Fruit fly (Drosophila melanogaster) whole organism, embryonic: ENCODE results near the gene Pfdn2.

Experiments used
- ATbp ChIP-seq: fragments of 200-800 bp; sonication (Bioruptor generic); optimal IDR thresholded peaks from 2 replicates; lab custom pipeline; 2017; ENCODE audit warnings: missing biosample characterization, mild to moderate bottlenecking, missing genetic modification characterization, missing genetic modification reagents
- CG11696 ChIP-seq: fragments of 200-800 bp; sonication (Bioruptor generic); IDR thresholded peaks from 2 replicates; pipeline ENCODE4 v1.3.6; 2022; ENCODE audit warnings: missing biosample characterization, missing genetic modification characterization
- CG11723 ChIP-seq: fragments of 200-800 bp; sonication (Bioruptor generic); optimal IDR thresholded peaks from 2 replicates; lab custom pipeline; 2017; ENCODE audit warnings: missing biosample characterization, mild to moderate bottlenecking, missing genetic modification characterization
- CG12071 ChIP-seq: fragments of 200-800 bp; sonication (Bioruptor generic); optimal IDR thresholded peaks from 3 replicates; lab custom pipeline; 2018; ENCODE audit warnings: missing biosample characterization, mild to moderate bottlenecking, missing genetic modification characterization
- CG12104 ChIP-seq: fragments of 200-800 bp; sonication (Bioruptor generic); optimal IDR thresholded peaks from 3 replicates; lab custom pipeline; 2016; ENCODE audit warnings: missing biosample characterization, missing genetic modification characterization
- CG12299 ChIP-seq: fragments of 200-800 bp; sonication (Bioruptor generic); optimal IDR thresholded peaks from 2 replicates; lab custom pipeline; 2018; ENCODE audit warnings: missing biosample characterization, mild to moderate bottlenecking, missing genetic modification characterization
- CG13775 ChIP-seq: fragments of 200-800 bp; sonication (Bioruptor generic); optimal IDR thresholded peaks from 3 replicates; lab custom pipeline; 2017; ENCODE audit warnings: missing biosample characterization, mild to moderate bottlenecking, missing genetic modification characterization
- CG14860 ChIP-seq: fragments of 200-800 bp; sonication (Bioruptor generic); IDR thresholded peaks from 3 replicates; pipeline ENCODE4 v1.3.6; 2022; ENCODE audit warnings: missing biosample characterization, missing genetic modification characterization; ENCODE audit not compliant: partially characterized antibody
- CG17359 ChIP-seq: fragments of 200-800 bp; sonication (Bioruptor generic); optimal IDR thresholded peaks from 3 replicates; lab custom pipeline; 2018; ENCODE audit warnings: missing biosample characterization, mild to moderate bottlenecking, missing genetic modification characterization, moderate library complexity
- CG17612 ChIP-seq: fragments of 200-800 bp; sonication (Bioruptor generic); IDR thresholded peaks from 2 replicates; pipeline ENCODE4 v1.3.6; 2022; ENCODE audit warnings: missing biosample characterization, missing genetic modification characterization
- CG18619 ChIP-seq: fragments of 200-800 bp; sonication (Bioruptor generic); optimal IDR thresholded peaks from 3 replicates; lab custom pipeline; 2017; ENCODE audit warnings: missing biosample characterization, mild to moderate bottlenecking, missing genetic modification characterization
- CG34422 ChIP-seq: fragments of 200-800 bp; sonication (Bioruptor generic); IDR thresholded peaks from 3 replicates; pipeline ENCODE4 v1.3.6; 2022; ENCODE audit warnings: missing biosample characterization, missing genetic modification characterization
- CG4707 ChIP-seq: fragments of 200-800 bp; sonication (Bioruptor generic); optimal IDR thresholded peaks from 2 replicates; lab custom pipeline; 2018; ENCODE audit warnings: missing biosample characterization, mild to moderate bottlenecking, missing genetic modification characterization, moderate library complexity
- CG7963 ChIP-seq: fragments of 200-800 bp; sonication (Bioruptor generic); IDR thresholded peaks from 3 replicates; pipeline ENCODE4 v1.3.6; 2022; ENCODE audit warnings: missing biosample characterization, missing genetic modification characterization; ENCODE audit not compliant: partially characterized antibody
- CG7987 ChIP-seq: fragments of 200-800 bp; sonication (Bioruptor generic); optimal IDR thresholded peaks from 2 replicates; lab custom pipeline; 2018; ENCODE audit warnings: missing biosample characterization, mild to moderate bottlenecking, missing genetic modification characterization, moderate library complexity
- CG9817 ChIP-seq: fragments of 200-800 bp; sonication (Bioruptor generic); optimal IDR thresholded peaks from 2 replicates; lab custom pipeline; 2018; ENCODE audit warnings: missing biosample characterization, mild to moderate bottlenecking, missing genetic modification characterization, moderate library complexity
- Doc3 ChIP-seq: fragments of 200-800 bp; sonication (Bioruptor generic); IDR thresholded peaks from 3 replicates; pipeline ENCODE4 v1.3.6; 2022; ENCODE audit warnings: missing biosample characterization, missing genetic modification characterization; ENCODE audit not compliant: partially characterized antibody
- Dp ChIP-seq: fragments of 200-800 bp; sonication (Bioruptor generic); optimal IDR thresholded peaks from 2 replicates; lab custom pipeline; 2018; ENCODE audit warnings: missing biosample characterization, mild to moderate bottlenecking, missing genetic modification characterization, moderate library complexity
- E2f1 ChIP-seq: fragments of 200-800 bp; sonication (Bioruptor generic); IDR thresholded peaks from 2 replicates; pipeline ENCODE4 v1.3.6; 2022; ENCODE audit warnings: missing biosample characterization, missing genetic modification characterization
- Hr3 ChIP-seq: fragments of 200-800 bp; sonication (Bioruptor generic); optimal IDR thresholded peaks from 3 replicates; lab custom pipeline; 2016; ENCODE audit warnings: missing biosample characterization, missing genetic modification characterization
- Hsf ChIP-seq: fragments of 200-800 bp; sonication (Bioruptor generic); optimal IDR thresholded peaks from 3 replicates; lab custom pipeline; 2016; ENCODE audit warnings: missing biosample characterization, missing genetic modification characterization
- Kr ChIP-seq: fragments of 200-800 bp; sonication (Bioruptor generic); optimal IDR thresholded peaks from 2 replicates; lab custom pipeline; 2017; ENCODE audit warnings: missing biosample characterization, mild to moderate bottlenecking, missing genetic modification characterization
- MBD-R2 ChIP-seq: fragments of 200-800 bp; sonication (Bioruptor generic); IDR thresholded peaks from 2 replicates; pipeline ENCODE4 v1.3.6; 2022; ENCODE audit warnings: missing biosample characterization, missing genetic modification characterization
- MTF-1 ChIP-seq: fragments of 200-800 bp; sonication (Bioruptor generic); optimal IDR thresholded peaks from 2 replicates; lab custom pipeline; 2018; ENCODE audit warnings: missing biosample characterization, mild to moderate bottlenecking, missing genetic modification characterization, borderline replicate concordance
- Nf-YB ChIP-seq: fragments of 200-800 bp; sonication (Bioruptor generic); optimal IDR thresholded peaks from 3 replicates; lab custom pipeline; 2019; ENCODE audit warnings: missing biosample characterization, mild to moderate bottlenecking, missing genetic modification characterization, moderate library complexity
- NfI ChIP-seq: fragments of 200-800 bp; sonication (Bioruptor generic); optimal IDR thresholded peaks from 3 replicates; lab custom pipeline; 2018; ENCODE audit warnings: missing biosample characterization, mild to moderate bottlenecking, missing genetic modification characterization, moderate library complexity
- Oli ChIP-seq: fragments of 200-800 bp; sonication (Bioruptor generic); optimal IDR thresholded peaks from 2 replicates; lab custom pipeline; 2018; ENCODE audit warnings: missing biosample characterization, mild to moderate bottlenecking, missing genetic modification characterization, moderate library complexity
- Optix ChIP-seq: fragments of 200-800 bp; sonication (Bioruptor generic); IDR thresholded peaks from 3 replicates; pipeline ENCODE4 v1.3.6; 2022; ENCODE audit warnings: missing biosample characterization, missing genetic modification characterization
- Pdp1 ChIP-seq, 2 experiments: fragments of 200-800 bp; sonication (Bioruptor generic); optimal IDR thresholded peaks; 3 replicates each; lab custom pipeline; 2016; ENCODE audit warnings: missing biosample characterization in 2 of 2, missing genetic modification characterization in 2 of 2, mild to moderate bottlenecking in 1 of 2, moderate library complexity in 1 of 2
- Poxn ChIP-seq: fragments of 200-800 bp; sonication (Bioruptor generic); IDR thresholded peaks from 2 replicates; pipeline ENCODE4 v1.3.6; 2022; ENCODE audit warnings: missing biosample characterization, missing genetic modification characterization
- ap ChIP-seq: fragments of 200-800 bp; sonication (Bioruptor generic); IDR thresholded peaks from 2 replicates; pipeline ENCODE4 v1.3.6; 2022; ENCODE audit warnings: missing biosample characterization, missing genetic modification characterization
- az2 ChIP-seq: fragments of 200-800 bp; sonication (Bioruptor generic); optimal IDR thresholded peaks from 3 replicates; lab custom pipeline; 2016; ENCODE audit warnings: missing biosample characterization, missing genetic modification characterization
- bigmax ChIP-seq: fragments of 200-800 bp; sonication (Bioruptor generic); optimal IDR thresholded peaks from 2 replicates; lab custom pipeline; 2018; ENCODE audit warnings: missing biosample characterization, mild to moderate bottlenecking, missing genetic modification characterization
- crp ChIP-seq, 2 experiments: fragments of 200-800 bp; sonication (Bioruptor generic); optimal IDR thresholded peaks; 2 replicates in 1 of 2; 3 replicates in 1 of 2; lab custom pipeline; 2017; ENCODE audit warnings: missing biosample characterization in 2 of 2, missing genetic modification characterization in 2 of 2, mild to moderate bottlenecking in 1 of 2, moderate library complexity in 1 of 2
- dati ChIP-seq: fragments of 200-800 bp; sonication (Bioruptor generic); IDR thresholded peaks from 2 replicates; pipeline ENCODE4 v1.3.6; 2022; ENCODE audit warnings: missing biosample characterization, missing genetic modification characterization
- eve ChIP-seq, 2 experiments: fragments of >200 bp; optimal IDR thresholded peaks; 2 replicates each; lab custom pipeline; 2017; ENCODE audit warnings: missing biosample characterization in 2 of 2, missing genetic modification characterization in 2 of 2
- gem ChIP-seq: fragments of 200-800 bp; sonication (Bioruptor generic); optimal IDR thresholded peaks from 2 replicates; lab custom pipeline; 2019; ENCODE audit warnings: missing biosample characterization, mild to moderate bottlenecking, missing genetic modification characterization, moderate library complexity
- lab ChIP-seq: fragments of 200-800 bp; sonication (Bioruptor generic); optimal IDR thresholded peaks from 3 replicates; lab custom pipeline; 2017; ENCODE audit warnings: missing biosample characterization, missing genetic modification characterization, mild to moderate bottlenecking, moderate library complexity, missing genetic modification reagents
- luna ChIP-seq: fragments of 200-800 bp; sonication (Bioruptor generic); optimal IDR thresholded peaks from 2 replicates; lab custom pipeline; 2016; ENCODE audit warnings: missing biosample characterization, missing genetic modification characterization
- maf-S ChIP-seq: fragments of 200-800 bp; sonication (Bioruptor generic); optimal IDR thresholded peaks from 2 replicates; lab custom pipeline; 2016; ENCODE audit warnings: missing biosample characterization, missing genetic modification characterization
- nerfin-1 ChIP-seq: fragments of 200-800 bp; sonication (Bioruptor generic); optimal IDR thresholded peaks from 3 replicates; lab custom pipeline; 2019; ENCODE audit warnings: missing biosample characterization, mild to moderate bottlenecking, missing genetic modification characterization, moderate library complexity
- nmo ChIP-seq: fragments of 200-800 bp; sonication (Bioruptor generic); optimal IDR thresholded peaks from 2 replicates; lab custom pipeline; 2018; ENCODE audit warnings: missing biosample characterization, mild to moderate bottlenecking, missing genetic modification characterization, moderate library complexity
- seq ChIP-seq: fragments of 200-800 bp; sonication (Bioruptor generic); IDR thresholded peaks from 2 replicates; pipeline ENCODE4 v1.3.6; 2022; ENCODE audit warnings: missing biosample characterization, missing genetic modification characterization
- sim ChIP-seq: fragments of 200-800 bp; sonication (Bioruptor generic); IDR thresholded peaks from 2 replicates; pipeline ENCODE4 v1.3.6; 2022; ENCODE audit warnings: missing biosample characterization, missing genetic modification characterization
- tap ChIP-seq: fragments of 200-800 bp; optimal IDR thresholded peaks from 3 replicates; lab custom pipeline; 2019; ENCODE audit warnings: missing biosample characterization, mild to moderate bottlenecking, missing genetic modification characterization, moderate library complexity
- toy ChIP-seq: fragments of 200-800 bp; sonication (Bioruptor generic); IDR thresholded peaks from 2 replicates; pipeline ENCODE4 v1.3.6; 2022; ENCODE audit warnings: missing biosample characterization, missing genetic modification characterization
- vvl ChIP-seq: fragments of 200-800 bp; sonication (Bioruptor generic); IDR thresholded peaks from 2 replicates; pipeline ENCODE4 v1.3.6; 2022; ENCODE audit warnings: missing biosample characterization, missing genetic modification characterization
- zen2 ChIP-seq: fragments of 200-800 bp; sonication (Bioruptor generic); IDR thresholded peaks from 3 replicates; pipeline ENCODE4 v1.3.6; 2022; ENCODE audit warnings: missing biosample characterization, missing genetic modification characterization; ENCODE audit not compliant: partially characterized antibody

Gene Pfdn2

dm6 chr3L:11089805-11090440 is 15.7 kb upstream of the Pfdn2 start (continued):
- TF ChIP-seq vvl (GFP tag; lab: Robert Waterston, UW): peak; percentile 79
- TF ChIP-seq Poxn: no peak
- TF ChIP-seq Optix (GFP tag; lab: Robert Waterston, UW): peak; percentile 75
- peak; percentile 96 for TF ChIP-seq nmo
- TF ChIP-seq Dp (GFP tag; lab: Kevin White, UChicago): no peak
- TF ChIP-seq Pdp1 (GFP tag; optimal IDR thresholded peaks at IDR 0.05; lab: Kevin White, UChicago): peak; percentile 73 to 84
- peak; percentile 80 for TF ChIP-seq CG12299 (tag; lab: Kevin White, UChicago)
- TF ChIP-seq CG13775 (GFP tag; lab: Kevin White, UChicago): peak; percentile 92
- peak; percentile 74 for TF ChIP-seq CG34422 (GFP tag; lab: Robert Waterston, UW)
- TF ChIP-seq CG7963 (GFP tag; lab: Robert Waterston, UW): no peak
- peak; percentile 59 for TF ChIP-seq nerfin-1 (tag; lab: Kevin White, UChicago)
- peak; percentile 27 to 62 for TF ChIP-seq crp (GFP tag; optimal IDR thresholded peaks at IDR 0.05; lab: Kevin White, UChicago)
- TF ChIP-seq CG17359: peak; percentile 75
- TF ChIP-seq eve (GFP tag; optimal IDR thresholded peaks at IDR 0.05; lab: Kevin White, UChicago): peak; percentile 1 to 98
- TF ChIP-seq bigmax (GFP tag; lab: Kevin White, UChicago): no peak
- peak; percentile 47; the same call in 1 of the 3 replicates for TF ChIP-seq CG14860
- peak; percentile 74 for TF ChIP-seq CG12071 (GFP tag; lab: Kevin White, UChicago)
- peak; percentile 31; the same call in 1 of the 2 replicates for TF ChIP-seq CG17612 (GFP tag; lab: Robert Waterston, UW)
- TF ChIP-seq zen2 (GFP tag; lab: Robert Waterston, UW): no peak
- peak; percentile 86 for TF ChIP-seq ATbp (GFP tag; lab: Kevin White, UChicago)
- peak; percentile 91 for TF ChIP-seq CG11723 (GFP tag; lab: Kevin White, UChicago)
- TF ChIP-seq NfI (GFP tag; lab: Kevin White, UChicago): peak; percentile 89
- peak; percentile 45 for TF ChIP-seq CG9817 (tag; lab: Kevin White, UChicago)
- TF ChIP-seq dati (GFP tag; lab: Robert Waterston, UW): peak; percentile 51; the same call in 1 of the 2 replicates
- TF ChIP-seq CG11696: peak; percentile 46
- TF ChIP-seq Hsf (GFP tag; lab: Kevin White, UChicago): peak; percentile 93
- no peak for TF ChIP-seq Doc3 (GFP tag; lab: Robert Waterston, UW)
- peak; percentile 89 for TF ChIP-seq lab (GFP tag; lab: Kevin White, UChicago)
- TF ChIP-seq luna (GFP tag; lab: Kevin White, UChicago): no peak
- peak; percentile 91 for TF ChIP-seq Hr3 (GFP tag; lab: Kevin White, UChicago)
- TF ChIP-seq tap: peak; percentile 87
- peak; percentile 97 for TF ChIP-seq Oli (tag; lab: Kevin White, UChicago)
- peak; percentile 41 for TF ChIP-seq maf-S
- TF ChIP-seq seq (GFP tag; lab: Robert Waterston, UW): peak; percentile 85
- TF ChIP-seq MTF-1 (GFP tag; lab: Kevin White, UChicago): peak; percentile 76
- peak; percentile 23; the same call in 1 of the 2 replicates for TF ChIP-seq MBD-R2 (GFP tag; lab: Robert Waterston, UW)
- peak; percentile 81 for TF ChIP-seq CG7987 (GFP tag; lab: Kevin White, UChicago)
- peak; percentile 88 for TF ChIP-seq Kr (GFP tag; lab: Kevin White, UChicago)
- peak; percentile 36 for TF ChIP-seq ap (GFP tag; lab: Robert Waterston, UW)
- peak; percentile 71 for TF ChIP-seq sim (GFP tag; lab: Robert Waterston, UW)
- peak; percentile 87 for TF ChIP-seq CG12104
- TF ChIP-seq E2f1 (GFP tag; lab: Robert Waterston, UW): peak; percentile 84
- peak; percentile 93 for TF ChIP-seq CG18619 (GFP tag; lab: Kevin White, UChicago)
- 0 out of 2 replicates have a peak, but pooled peaks have one; percentile 8 for TF ChIP-seq toy (GFP tag; lab: Robert Waterston, UW)
- TF ChIP-seq az2 (GFP tag; lab: Kevin White, UChicago): peak; percentile 95
- TF ChIP-seq gem: peak; percentile 96
- peak; percentile 57 for TF ChIP-seq CG4707 (GFP tag; lab: Kevin White, UChicago)
- peak; percentile 83 for TF ChIP-seq Nf-YB (GFP tag; lab: Kevin White, UChicago)
